Worm (Caenorhabditis elegans) whole organism, mixed stage, embryonic: ENCODE measurements around the gene ZK1307.9.

ENCODE experiments used
- M03D4.4 ChIP-seq: sonication (generic microtip); optimal IDR thresholded peaks from 2 replicates; lab custom pipeline; 2017; ENCODE audit warnings: mild to moderate bottlenecking, missing genetic modification characterization, missing compliant biosample characterization
- bed-3 ChIP-seq: fragments of 200-800 bp; sonication (Bioruptor generic); optimal IDR thresholded peaks from 3 replicates; lab custom pipeline; 2018; ENCODE audit warnings: mild to moderate bottlenecking, missing genetic modification characterization, moderate library complexity, missing compliant biosample characterization
- blmp-1 ChIP-seq: fragments of 150-350 bp; optimal IDR thresholded peaks from 2 replicates; lab custom pipeline; 2014; ENCODE audit warnings: missing biosample characterization, missing genetic modification characterization
- ceh-39 ChIP-seq: fragments of 150-350 bp; optimal IDR thresholded peaks from 2 replicates; lab custom pipeline; 2014; ENCODE audit warnings: missing biosample characterization, missing genetic modification characterization
- ceh-43 ChIP-seq: fragments of 200-800 bp; sonication (Bioruptor generic); optimal IDR thresholded peaks from 2 replicates; lab custom pipeline; 2018; ENCODE audit warnings: mild to moderate bottlenecking, missing genetic modification characterization, moderate library complexity, missing compliant biosample characterization
- ceh-83 ChIP-seq: fragments of 200-800 bp; sonication (Bioruptor generic); optimal IDR thresholded peaks from 2 replicates; lab custom pipeline; 2018; ENCODE audit warnings: mild to moderate bottlenecking, missing genetic modification characterization, missing compliant biosample characterization
- ces-1 ChIP-seq: fragments of 150-350 bp; optimal IDR thresholded peaks from 2 replicates; lab custom pipeline; 2014; ENCODE audit warnings: missing biosample characterization, missing genetic modification reagents, missing genetic modification characterization
- cnd-1 ChIP-seq: fragments of 200-800 bp; sonication (Bioruptor generic); optimal IDR thresholded peaks from 2 replicates; lab custom pipeline; 2018; ENCODE audit warnings: mild to moderate bottlenecking, missing genetic modification characterization, missing compliant biosample characterization
- drap-1 ChIP-seq: fragments of 200-800 bp; sonication (Bioruptor generic); optimal IDR thresholded peaks from 3 replicates; lab custom pipeline; 2018; ENCODE audit warnings: mild to moderate bottlenecking, missing genetic modification characterization, missing compliant biosample characterization
- elt-1 ChIP-seq: sonication (generic microtip); optimal IDR thresholded peaks from 2 replicates; lab custom pipeline; 2017; ENCODE audit warnings: missing genetic modification characterization, mild to moderate bottlenecking, missing compliant biosample characterization, antibody characterized with exemption, moderate library complexity, borderline replicate concordance; ENCODE audit not compliant: insufficient read depth
- flh-1 ChIP-seq: fragments of 200-800 bp; sonication (Bioruptor generic); optimal IDR thresholded peaks from 2 replicates; lab custom pipeline; 2018; ENCODE audit warnings: mild to moderate bottlenecking, missing genetic modification characterization, moderate library complexity, missing compliant biosample characterization
- ham-2 ChIP-seq: fragments of 200-800 bp; sonication (Bioruptor generic); optimal IDR thresholded peaks from 2 replicates; lab custom pipeline; 2018; ENCODE audit warnings: mild to moderate bottlenecking, missing genetic modification characterization, missing compliant biosample characterization
- hlh-1 ChIP-seq: fragments of 150-350 bp; optimal IDR thresholded peaks from 2 replicates; lab custom pipeline; 2014; ENCODE audit warnings: missing biosample characterization, missing genetic modification reagents, missing genetic modification characterization
- lin-13 ChIP-seq: fragments of 150-350 bp; optimal IDR thresholded peaks from 2 replicates; lab custom pipeline; 2014; ENCODE audit warnings: missing biosample characterization, missing genetic modification characterization
- lin-32 ChIP-seq: fragments of 200-800 bp; sonication (Bioruptor generic); optimal IDR thresholded peaks from 2 replicates; lab custom pipeline; 2018; ENCODE audit warnings: mild to moderate bottlenecking, missing genetic modification characterization, missing compliant biosample characterization
- lsy-2 ChIP-seq: fragments of 150-350 bp; optimal IDR thresholded peaks from 2 replicates; lab custom pipeline; 2014; ENCODE audit warnings: missing biosample characterization, missing genetic modification characterization
- mab-5 ChIP-seq: fragments of 150-350 bp; optimal IDR thresholded peaks from 2 replicates; lab custom pipeline; 2014; ENCODE audit warnings: missing biosample characterization, missing genetic modification characterization
- mep-1 ChIP-seq: fragments of 150-350 bp; optimal IDR thresholded peaks from 2 replicates; lab custom pipeline; 2017; ENCODE audit warnings: missing biosample characterization, missing genetic modification reagents, missing genetic modification characterization, inconsistent platforms
- mls-2 ChIP-seq: sonication (generic microtip); optimal IDR thresholded peaks from 2 replicates; lab custom pipeline; 2016; ENCODE audit warnings: mild to moderate bottlenecking, missing genetic modification characterization, moderate library complexity, missing compliant biosample characterization
- nhr-12 ChIP-seq: fragments of 150-350 bp; optimal IDR thresholded peaks from 2 replicates; lab custom pipeline; 2014; ENCODE audit warnings: missing biosample characterization, missing genetic modification characterization
- nhr-2 ChIP-seq: fragments of 150-350 bp; optimal IDR thresholded peaks from 2 replicates; lab custom pipeline; 2014; ENCODE audit warnings: missing biosample characterization, missing genetic modification characterization
- nhr-237 ChIP-seq: fragments of 150-350 bp; optimal IDR thresholded peaks from 2 replicates; lab custom pipeline; 2014; ENCODE audit warnings: missing biosample characterization, missing genetic modification characterization
- nhr-28 ChIP-seq: fragments of 150-350 bp; optimal IDR thresholded peaks from 2 replicates; lab custom pipeline; 2014; ENCODE audit warnings: missing biosample characterization, missing genetic modification characterization
- nhr-76 ChIP-seq: sonication (generic microtip); optimal IDR thresholded peaks from 2 replicates; lab custom pipeline; 2017; ENCODE audit warnings: missing biosample characterization, missing genetic modification characterization
- pha-4 ChIP-seq: fragments of 150-350 bp; optimal IDR thresholded peaks from 2 replicates; lab custom pipeline; 2018; ENCODE audit warnings: missing biosample characterization, missing genetic modification reagents, missing genetic modification characterization
- sem-2 ChIP-seq: fragments of 200-800 bp; sonication (Bioruptor generic); optimal IDR thresholded peaks from 2 replicates; lab custom pipeline; 2018; ENCODE audit warnings: mild to moderate bottlenecking, missing genetic modification characterization, missing compliant biosample characterization
- snpc-4 ChIP-seq: fragments of 150-350 bp; optimal IDR thresholded peaks from 2 replicates; lab custom pipeline; 2014; ENCODE audit warnings: missing biosample characterization, missing genetic modification characterization
- sptf-1 ChIP-seq: sonication (generic microtip); optimal IDR thresholded peaks from 2 replicates; lab custom pipeline; 2017; ENCODE audit warnings: mild to moderate bottlenecking, missing genetic modification characterization, moderate library complexity, missing compliant biosample characterization
- tbx-8 ChIP-seq: fragments of 200-800 bp; sonication (Bioruptor generic); optimal IDR thresholded peaks from 2 replicates; lab custom pipeline; 2018; ENCODE audit warnings: mild to moderate bottlenecking, missing genetic modification characterization, moderate library complexity, missing compliant biosample characterization
- unc-120 ChIP-seq: sonication (generic microtip); optimal IDR thresholded peaks from 2 replicates; lab custom pipeline; 2017; ENCODE audit warnings: missing genetic modification characterization, missing compliant biosample characterization; ENCODE audit not compliant: poor library complexity, severe bottlenecking
- unc-39 ChIP-seq: fragments of 150-350 bp; optimal IDR thresholded peaks from 2 replicates; lab custom pipeline; 2014; ENCODE audit warnings: missing biosample characterization, missing genetic modification characterization
- unc-62 ChIP-seq: fragments of 150-350 bp; optimal IDR thresholded peaks from 2 replicates; lab custom pipeline; 2014; ENCODE audit warnings: missing biosample characterization, missing genetic modification reagents, missing genetic modification characterization
- zip-8 ChIP-seq: fragments of 150-350 bp; optimal IDR thresholded peaks from 2 replicates; lab custom pipeline; 2014; ENCODE audit warnings: missing biosample characterization, missing genetic modification characterization
- ztf-11 ChIP-seq: fragments of 150-350 bp; optimal IDR thresholded peaks from 2 replicates; lab custom pipeline; 2014; ENCODE audit warnings: missing biosample characterization, missing genetic modification characterization

The ZK1307.9 gene

ce11 chrII:9644438-9644837 is 4.9 kb upstream of the ZK1307.9 start, which contains the start of gene fzr-1:
Gene fzr-1 (minus strand): TSS chrII:9644466.
- TF ChIP-seq nhr-2 (peak; percentile 94), pha-4 (tag; lab: Kevin White, UChicago) (no peak)
- TF ChIP-seq, all 35 proteins: peak for 1

ce11 chrII:9644940-9645634 is 4.2 kb upstream of the ZK1307.9 start:
- TF ChIP-seq elt-1 (tag; lab: Kevin White, UChicago) (peak; percentile 95), unc-62 (peak; percentile 87), nhr-76 (tag; lab: Kevin White, UChicago) (no peak), ham-2 (GFP tag; lab: Kevin White, UChicago) (peak; percentile 87), mls-2 (tag; lab: Kevin White, UChicago) (no peak), nhr-12 (tag; lab: Kevin White, UChicago) (no peak), sem-2 (GFP tag; lab: Kevin White, UChicago) (no peak)

ce11 chrII:9646122-9646555 is 3.2 kb upstream of the ZK1307.9 start:
- peak; percentile 76 for TF ChIP-seq mls-2 (tag; lab: Kevin White, UChicago)
- TF ChIP-seq lsy-2 = no peak
- TF ChIP-seq unc-62 = peak; percentile 76
- peak; percentile 2 for TF ChIP-seq tbx-8 (GFP tag; lab: Kevin White, UChicago)
- no peak for TF ChIP-seq elt-1 (tag; lab: Kevin White, UChicago)
- TF ChIP-seq ztf-11 = no peak
- peak; percentile 47 for TF ChIP-seq drap-1 (GFP tag; lab: Kevin White, UChicago)
- TF ChIP-seq blmp-1 (tag; lab: Kevin White, UChicago) = peak; percentile 68
- no peak for TF ChIP-seq snpc-4 (tag; lab: Kevin White, UChicago)
- no peak for TF ChIP-seq mab-5
- TF ChIP-seq nhr-12 (tag; lab: Kevin White, UChicago) = no peak
- peak; percentile 40 for TF ChIP-seq cnd-1 (tag; lab: Kevin White, UChicago)
- TF ChIP-seq sem-2 (GFP tag; lab: Kevin White, UChicago) = no peak
- TF ChIP-seq pha-4 (tag; lab: Kevin White, UChicago) = peak; percentile 41
- peak; percentile 61 for TF ChIP-seq lin-13
- TF ChIP-seq nhr-76 (tag; lab: Kevin White, UChicago) = no peak
- no peak for TF ChIP-seq flh-1
- peak; percentile 68 for TF ChIP-seq sptf-1 (tag; lab: Kevin White, UChicago)
- no peak for TF ChIP-seq ceh-83 (GFP tag; lab: Kevin White, UChicago)
- peak; percentile 87 for TF ChIP-seq nhr-2
- TF ChIP-seq unc-39 (tag; lab: Kevin White, UChicago) = no peak
- TF ChIP-seq ceh-43 (GFP tag; lab: Kevin White, UChicago) = no peak
- TF ChIP-seq mep-1 = peak; percentile 91
- TF ChIP-seq bed-3 = no peak
- TF ChIP-seq nhr-237 (tag; lab: Kevin White, UChicago) = peak; percentile 14
- peak; percentile 75 for TF ChIP-seq ceh-39 (tag; lab: Kevin White, UChicago)
- TF ChIP-seq ham-2 (GFP tag; lab: Kevin White, UChicago) = peak; percentile 90
- no peak for TF ChIP-seq nhr-28
- no peak for TF ChIP-seq zip-8 (tag; lab: Kevin White, UChicago)
- peak; percentile 22 for TF ChIP-seq unc-120 (tag; lab: Kevin White, UChicago)
- peak; percentile 46 for TF ChIP-seq lin-32 (GFP tag; lab: Kevin White, UChicago)
- TF ChIP-seq hlh-1 (tag; lab: Kevin White, UChicago) = peak; percentile 94
- no peak for TF ChIP-seq M03D4.4 (tag; lab: Kevin White, UChicago)
- TF ChIP-seq ces-1 (GFP tag; lab: Kevin White, UChicago) = peak; percentile 70
